Worm (Caenorhabditis elegans) whole organism, L1 larva: ENCODE data around the gene F38A1.11.
A peak's percentile ranks its signal among the peaks of the same experiment; 100 is the strongest.

Experiments used
- C04F5.9 ChIP-seq: sonication (generic microtip); optimal IDR thresholded peaks from 2 replicates; lab custom pipeline; 2016; ENCODE audit warnings: missing genetic modification characterization, missing compliant biosample characterization
- C34B4.2 ChIP-seq: sonication (generic microtip); optimal IDR thresholded peaks from 2 replicates; lab custom pipeline; 2017; ENCODE audit warnings: mild to moderate bottlenecking, missing genetic modification characterization, missing compliant biosample characterization
- F16B12.6 ChIP-seq: fragments of 150-350 bp; optimal IDR thresholded peaks from 2 replicates; lab custom pipeline; 2014; ENCODE audit warnings: missing biosample characterization, missing genetic modification characterization
- Y116A8C.19 ChIP-seq: sonication (generic microtip); optimal IDR thresholded peaks from 2 replicates; lab custom pipeline; 2016; ENCODE audit warnings: missing compliant biosample characterization, missing genetic modification characterization, borderline replicate concordance
- aly-2 ChIP-seq: fragments of 150-350 bp; optimal IDR thresholded peaks from 2 replicates; lab custom pipeline; 2014; ENCODE audit warnings: missing biosample characterization, missing genetic modification characterization
- ama-1 ChIP-seq: fragments of 150-350 bp; optimal IDR thresholded peaks from 2 replicates; lab custom pipeline; 2014
- ceh-63 ChIP-seq: fragments of 200-800 bp; sonication (Bioruptor generic); optimal IDR thresholded peaks from 2 replicates; lab custom pipeline; 2018; ENCODE audit warnings: mild to moderate bottlenecking, missing genetic modification characterization, missing compliant biosample characterization
- ceh-8 ChIP-seq: fragments of 200-800 bp; sonication (Bioruptor generic); optimal IDR thresholded peaks from 2 replicates; lab custom pipeline; 2018; ENCODE audit warnings: mild to moderate bottlenecking, missing genetic modification characterization, moderate library complexity, missing compliant biosample characterization
- ceh-82 ChIP-seq, 3 experiments: fragments of 150-350 bp in 1 of 3; sonication (generic microtip) in 2 of 3; optimal IDR thresholded peaks; 2 replicates each; lab custom pipeline; 2014 to 2017; ENCODE audit warnings: missing biosample characterization in 3 of 3, missing genetic modification characterization in 3 of 3
- dpl-1 ChIP-seq, 3 experiments: fragments of 150-350 bp in 2 of 3; sonication (generic microtip) in 1 of 3; optimal IDR thresholded peaks; 2 replicates each; lab custom pipeline; 2014 to 2017; ENCODE audit warnings: missing biosample characterization in 3 of 3, missing genetic modification characterization in 3 of 3, missing genetic modification reagents in 3 of 3
- dsc-1 ChIP-seq: sonication (generic microtip); optimal IDR thresholded peaks from 2 replicates; lab custom pipeline; 2016; ENCODE audit warnings: mild to moderate bottlenecking, missing genetic modification characterization, missing compliant biosample characterization
- efl-3 ChIP-seq: fragments of 200-800 bp; sonication (Bioruptor generic); optimal IDR thresholded peaks from 2 replicates; lab custom pipeline; 2018; ENCODE audit warnings: mild to moderate bottlenecking, missing genetic modification characterization, missing compliant biosample characterization
- egl-13 ChIP-seq: sonication (generic microtip); optimal IDR thresholded peaks from 2 replicates; lab custom pipeline; 2016; ENCODE audit warnings: missing genotype, missing genetic modification reagents, missing genetic modification characterization, missing compliant biosample characterization
- egl-27 ChIP-seq, 2 experiments: fragments of 150-350 bp in 1 of 2; sonication (generic microtip); optimal IDR thresholded peaks; 3 replicates each; lab custom pipeline; 2017 to 2018; ENCODE audit warnings: missing biosample characterization in 2 of 2, missing genetic modification characterization in 2 of 2, missing genetic modification reagents in 2 of 2
- elt-2 ChIP-seq: sonication (generic microtip); optimal IDR thresholded peaks from 2 replicates; lab custom pipeline; 2016; ENCODE audit warnings: missing genetic modification characterization, mild to moderate bottlenecking, inconsistent platforms, missing compliant biosample characterization, missing genetic modification reagents
- ets-5 ChIP-seq: fragments of 200-800 bp; sonication (Bioruptor generic); IDR thresholded peaks from 2 replicates; pipeline ENCODE4 v1.3.6; 2022; ENCODE audit warnings: missing genetic modification characterization, missing compliant biosample characterization
- fkh-10 ChIP-seq: sonication (generic microtip); optimal IDR thresholded peaks from 2 replicates; lab custom pipeline; 2017; ENCODE audit warnings: missing biosample characterization, missing genetic modification reagents, missing genetic modification characterization
- fkh-4 ChIP-seq: sonication (generic microtip); optimal IDR thresholded peaks from 2 replicates; lab custom pipeline; 2016; ENCODE audit warnings: missing compliant biosample characterization, missing genetic modification characterization, borderline replicate concordance
- fkh-8 ChIP-seq: sonication (generic microtip); optimal IDR thresholded peaks from 2 replicates; lab custom pipeline; 2016; ENCODE audit warnings: mild to moderate bottlenecking, missing genetic modification characterization, missing compliant biosample characterization
- fos-1 ChIP-seq: fragments of 150-350 bp; optimal IDR thresholded peaks from 2 replicates; lab custom pipeline; 2014; ENCODE audit warnings: missing biosample characterization, missing genetic modification characterization
- grh-1 ChIP-seq: fragments of 200-800 bp; sonication (Bioruptor generic); IDR thresholded peaks from 2 replicates; pipeline ENCODE4 v1.3.6; 2022; ENCODE audit warnings: missing genetic modification reagents, missing genetic modification characterization, missing compliant biosample characterization
- irx-1 ChIP-seq: sonication (generic microtip); optimal IDR thresholded peaks from 2 replicates; lab custom pipeline; 2016; ENCODE audit warnings: missing genetic modification characterization, missing compliant biosample characterization
- jun-1 ChIP-seq: fragments of 150-350 bp; optimal IDR thresholded peaks from 2 replicates; lab custom pipeline; 2014; ENCODE audit warnings: missing biosample characterization, missing genetic modification reagents, missing genetic modification characterization
- lin-14 ChIP-seq: fragments of 200-800 bp; sonication (Bioruptor generic); optimal IDR thresholded peaks from 2 replicates; lab custom pipeline; 2018; ENCODE audit warnings: mild to moderate bottlenecking, missing genetic modification characterization, moderate library complexity, missing compliant biosample characterization
- lin-35 ChIP-seq, 2 experiments: fragments of 150-350 bp; optimal IDR thresholded peaks; 2 replicates each; lab custom pipeline; 2014; ENCODE audit warnings: missing biosample characterization in 2 of 2, missing genetic modification characterization in 2 of 2, missing genetic modification reagents in 2 of 2
- lin-39 ChIP-seq: fragments of 150-350 bp; optimal IDR thresholded peaks from 2 replicates; lab custom pipeline; 2014; ENCODE audit warnings: missing biosample characterization, missing genetic modification reagents, missing genetic modification characterization
- lsy-2 ChIP-seq, 2 experiments: fragments of 150-350 bp; optimal IDR thresholded peaks; 2 replicates each; lab custom pipeline; 2014; ENCODE audit warnings: missing biosample characterization in 2 of 2, missing genetic modification characterization in 2 of 2
- mab-9 ChIP-seq: fragments of 200-800 bp; sonication (Bioruptor generic); IDR thresholded peaks from 2 replicates; pipeline ENCODE4 v1.3.6; 2022; ENCODE audit warnings: missing genetic modification reagents, missing genetic modification characterization, missing compliant biosample characterization
- nhr-11 ChIP-seq: fragments of 150-350 bp; optimal IDR thresholded peaks from 2 replicates; lab custom pipeline; 2014; ENCODE audit warnings: missing biosample characterization, missing genetic modification characterization
- nhr-12 ChIP-seq: sonication (generic microtip); optimal IDR thresholded peaks from 2 replicates; lab custom pipeline; 2017; ENCODE audit warnings: missing biosample characterization, missing genetic modification characterization
- nhr-19 ChIP-seq: fragments of 200-800 bp; sonication (Bioruptor generic); conservative IDR thresholded peaks from 2 replicates; pipeline ENCODE4 v1.3.6; 2022; ENCODE audit warnings: missing genetic modification characterization, missing compliant biosample characterization
- nhr-28 ChIP-seq: fragments of 150-350 bp; optimal IDR thresholded peaks from 2 replicates; lab custom pipeline; 2014; ENCODE audit warnings: missing biosample characterization, missing genetic modification characterization
- nhr-71 ChIP-seq: sonication (generic microtip); optimal IDR thresholded peaks from 2 replicates; lab custom pipeline; 2016; ENCODE audit warnings: mild to moderate bottlenecking, missing genetic modification characterization, moderate library complexity, missing compliant biosample characterization
- nhr-76 ChIP-seq: sonication (generic microtip); optimal IDR thresholded peaks from 2 replicates; lab custom pipeline; 2017; ENCODE audit warnings: missing biosample characterization, missing genetic modification characterization
- nhr-85 ChIP-seq: sonication (generic microtip); peaks from one replicate; lab custom pipeline; 2016; ENCODE audit warnings: missing genetic modification characterization, inconsistent platforms, missing compliant biosample characterization
- pax-3 ChIP-seq: fragments of 200-800 bp; sonication (Bioruptor generic); optimal IDR thresholded peaks from 2 replicates; lab custom pipeline; 2018; ENCODE audit warnings: mild to moderate bottlenecking, missing genetic modification characterization, moderate library complexity, missing compliant biosample characterization
- pqm-1 ChIP-seq: sonication (generic microtip); optimal IDR thresholded peaks from 3 replicates; lab custom pipeline; 2017; ENCODE audit warnings: missing biosample characterization, missing genetic modification characterization
- skn-1 ChIP-seq: fragments of 150-350 bp; optimal IDR thresholded peaks from 2 replicates; lab custom pipeline; 2014; ENCODE audit warnings: missing biosample characterization, missing genetic modification characterization
- snpc-4 ChIP-seq: fragments of 150-350 bp; optimal IDR thresholded peaks from 2 replicates; lab custom pipeline; 2014; ENCODE audit warnings: missing biosample characterization, missing genetic modification characterization
- sox-4 ChIP-seq: sonication (generic microtip); optimal IDR thresholded peaks from 2 replicates; lab custom pipeline; 2016; ENCODE audit warnings: missing genetic modification characterization, missing compliant biosample characterization
- sptf-1 ChIP-seq: fragments of 150-350 bp; optimal IDR thresholded peaks from 2 replicates; lab custom pipeline; 2014; ENCODE audit warnings: missing biosample characterization, missing genetic modification characterization
- swsn-7 ChIP-seq: sonication (generic microtip); optimal IDR thresholded peaks from 2 replicates; lab custom pipeline; 2016; ENCODE audit warnings: missing genetic modification characterization, missing compliant biosample characterization
- unc-62 ChIP-seq: fragments of 150-350 bp; optimal IDR thresholded peaks from 2 replicates; lab custom pipeline; 2014; ENCODE audit warnings: missing biosample characterization, missing genetic modification reagents, missing genetic modification characterization
- unc-86 ChIP-seq: sonication (generic microtip); optimal IDR thresholded peaks from 2 replicates; lab custom pipeline; 2016; ENCODE audit warnings: missing genetic modification characterization, missing compliant biosample characterization
- xbp-1 ChIP-seq: sonication (generic microtip); optimal IDR thresholded peaks from 2 replicates; lab custom pipeline; 2016; ENCODE audit warnings: missing genetic modification characterization, missing compliant biosample characterization
- zag-1 ChIP-seq: fragments of 150-350 bp; optimal IDR thresholded peaks from 2 replicates; lab custom pipeline; 2014; ENCODE audit warnings: missing biosample characterization, missing genetic modification characterization

F38A1.11 gene

DNA sequence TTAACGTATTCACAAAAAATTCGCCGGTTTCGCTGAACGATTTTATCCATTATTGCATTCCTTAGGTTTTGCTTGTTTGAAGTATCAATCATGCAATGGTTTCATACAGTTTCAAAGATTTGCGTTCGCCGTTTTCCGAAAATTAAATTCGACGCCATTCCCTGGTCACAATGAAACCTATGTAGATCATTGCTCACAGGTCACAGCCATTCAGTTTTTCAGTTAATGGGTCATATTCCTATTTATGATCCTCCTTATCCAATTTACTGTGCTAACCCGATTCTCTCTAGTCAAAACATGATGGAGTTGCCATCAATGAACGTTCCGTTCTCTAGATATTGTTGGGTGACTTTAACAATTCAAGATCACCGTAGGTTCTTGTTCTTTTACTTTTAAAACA is 17.7 kb downstream of the F38A1.11 start, which contains the start of gene F38A1.13:
TSS of gene F38A1.13 (plus strand) at position 301 of the 400 bp plus-strand sequence.
- TF ChIP-seq pax-3 (tag; lab: Kevin White, UChicago): no peak
- no peak for TF ChIP-seq egl-13

DNA sequence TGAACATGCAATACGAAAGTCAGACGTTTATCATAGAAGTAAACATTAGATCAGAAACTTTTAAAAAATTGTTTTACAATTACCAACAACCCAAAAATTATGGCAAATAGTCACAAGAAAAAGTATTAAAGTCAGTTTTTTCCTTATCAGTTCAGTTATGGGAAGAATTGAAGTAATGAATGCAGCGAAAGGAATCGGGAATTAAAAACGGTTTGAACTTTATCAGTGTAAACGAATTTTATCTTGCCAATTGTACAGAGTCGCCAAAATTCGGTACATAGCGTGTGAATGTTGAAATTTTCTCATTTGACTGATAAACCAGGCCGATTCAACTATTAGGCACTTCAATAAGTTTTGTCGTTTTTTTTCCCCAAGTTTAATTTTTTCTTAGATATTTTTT is 19.0 kb downstream of the F38A1.11 start:
- TF ChIP-seq C34B4.2 (tag; lab: Kevin White, UChicago) (no peak), skn-1 (tag; lab: Kevin White, UChicago) (no peak), elt-2 (tag; lab: Kevin White, UChicago) (peak; percentile 96), jun-1 (tag; lab: Kevin White, UChicago) (peak; percentile 52), nhr-76 (tag; lab: Kevin White, UChicago) (no peak), pqm-1 (peak; percentile 87), fos-1 (tag; lab: Kevin White, UChicago) (no peak), lin-35 (GFP tag; optimal IDR thresholded peaks at IDR 0.05; lab: Kevin White, UChicago) (peak in 1 of 2 experiments; percentile 9)

DNA sequence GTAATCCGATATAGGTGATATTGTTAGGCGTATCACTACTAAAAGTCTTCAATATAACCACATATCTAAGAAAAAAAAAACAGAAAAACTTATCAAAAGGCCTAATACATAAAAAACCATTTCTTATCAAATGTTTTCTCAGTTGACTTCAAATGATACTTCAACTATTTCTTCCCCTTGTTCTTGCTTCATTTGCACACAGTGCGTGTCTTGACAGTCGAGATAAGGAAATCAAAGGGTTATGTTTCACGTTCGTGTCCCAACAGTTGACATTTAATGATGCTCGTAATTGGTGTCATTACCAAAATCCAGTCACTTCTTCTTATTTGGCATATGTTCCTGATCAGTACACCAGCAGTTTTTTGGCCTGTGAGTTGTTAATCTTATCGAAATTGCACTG is 19.5 kb downstream of the F38A1.11 start, which contains the start of gene clec-170:
TSS of gene clec-170 (plus strand) at position 143 of the 400 bp plus-strand sequence.
- TF ChIP-seq C04F5.9 (no peak), unc-86 (tag; lab: Kevin White, UChicago) (no peak), lin-14 (GFP tag; lab: Kevin White, UChicago) (no peak), ceh-63 (GFP tag; lab: Kevin White, UChicago) (no peak), zag-1 (no peak), snpc-4 (no peak), ets-5 (GFP tag; lab: Robert Waterston, UW) (no peak), lsy-2 (tag; optimal IDR thresholded peaks at IDR 0.05; lab: Kevin White, UChicago) (no peak), mab-9 (GFP tag; lab: Robert Waterston, UW) (no peak), ceh-82 (tag; optimal IDR thresholded peaks at IDR 0.05; lab: Kevin White, UChicago) (no peak), nhr-19 (GFP tag; lab: Robert Waterston, UW) (no peak), sox-4 (tag; lab: Kevin White, UChicago) (no peak), ama-1 (lab: Kevin White, UChicago) (no peak)

DNA sequence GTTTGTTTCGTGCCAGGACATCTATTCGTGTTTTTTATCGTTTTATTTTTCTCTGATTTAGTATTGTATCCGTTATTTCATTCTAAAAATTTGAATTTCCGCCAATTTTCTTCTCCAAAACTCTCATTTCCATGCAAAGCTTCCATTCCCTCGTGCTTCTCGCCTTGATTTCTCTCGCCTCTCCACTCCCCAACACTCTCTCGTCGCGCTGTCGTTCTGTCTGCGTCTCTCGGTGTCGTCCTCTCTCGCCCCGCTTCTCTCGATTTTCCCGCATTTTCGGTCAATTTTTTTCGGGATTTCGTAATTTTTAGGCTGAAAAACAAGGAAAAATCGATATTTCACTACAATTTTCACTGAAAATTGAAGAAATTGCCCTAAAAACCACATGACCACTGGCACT is 27.4 kb downstream of the F38A1.11 start, which contains the start of gene C09E9.1:
TSS of gene C09E9.1 (plus strand) at position 286 of the 400 bp plus-strand sequence.
- TF ChIP-seq fkh-4: no peak
- TF ChIP-seq dpl-1 (GFP tag; optimal IDR thresholded peaks at IDR 0.05; lab: Kevin White, UChicago): peak; percentile 80 to 88 (median 80)
- TF ChIP-seq ceh-8 (GFP tag; lab: Kevin White, UChicago): no peak
- TF ChIP-seq F16B12.6: peak; percentile 14
- no peak for TF ChIP-seq pqm-1
- TF ChIP-seq egl-27 (tag; optimal IDR thresholded peaks at IDR 0.05; lab: Kevin White, UChicago): no peak
- peak; percentile 75 for TF ChIP-seq swsn-7 (tag; lab: Kevin White, UChicago)
- TF ChIP-seq dsc-1 (tag; lab: Kevin White, UChicago): no peak
- TF ChIP-seq efl-3 (GFP tag; lab: Kevin White, UChicago): no peak
- peak; percentile 7 for TF ChIP-seq pax-3 (tag; lab: Kevin White, UChicago)
- TF ChIP-seq sptf-1 (tag; lab: Kevin White, UChicago): no peak
- no peak for TF ChIP-seq grh-1 (GFP tag; lab: Robert Waterston, UW)
- TF ChIP-seq lin-39 (tag; lab: Kevin White, UChicago): no peak
- peak; percentile 79 for TF ChIP-seq lin-14 (GFP tag; lab: Kevin White, UChicago)
- peak; percentile 85 for TF ChIP-seq fkh-8 (tag; lab: Kevin White, UChicago)
- no peak for TF ChIP-seq ets-5 (GFP tag; lab: Robert Waterston, UW)
- TF ChIP-seq nhr-19 (GFP tag; lab: Robert Waterston, UW): peak; percentile 40
- TF ChIP-seq xbp-1 (tag; lab: Kevin White, UChicago): peak; percentile 59
- TF ChIP-seq skn-1 (tag; lab: Kevin White, UChicago): peak; percentile 76
- TF ChIP-seq zag-1: no peak
- peak; percentile 39 for TF ChIP-seq nhr-11
- TF ChIP-seq egl-13: peak; percentile 72
- no peak for TF ChIP-seq Y116A8C.19 (tag; lab: Kevin White, UChicago)
- TF ChIP-seq nhr-28 (tag; lab: Kevin White, UChicago): no peak
- no peak for TF ChIP-seq sox-4 (tag; lab: Kevin White, UChicago)
- TF ChIP-seq unc-62 (GFP tag; lab: Kevin White, UChicago): no peak
- peak; percentile 50 for TF ChIP-seq elt-2 (tag; lab: Kevin White, UChicago)
- no peak for TF ChIP-seq nhr-85 (tag; lab: Kevin White, UChicago)
- TF ChIP-seq nhr-12: no peak
- TF ChIP-seq fkh-10 (GFP tag; lab: Kevin White, UChicago): no peak
- TF ChIP-seq aly-2: no peak
- peak; percentile 86 to 92 for TF ChIP-seq lin-35 (GFP tag; optimal IDR thresholded peaks at IDR 0.05; lab: Kevin White, UChicago)
- peak; percentile 88 for TF ChIP-seq nhr-71 (tag; lab: Kevin White, UChicago)
- peak; percentile 38 for TF ChIP-seq irx-1 (tag; lab: Kevin White, UChicago)
- peak; percentile 43 for TF ChIP-seq snpc-4
- TF ChIP-seq ceh-82 (tag; optimal IDR thresholded peaks at IDR 0.05; lab: Kevin White, UChicago): peak in 2 of 3 experiments; percentile 25 to 71
